Worm (Caenorhabditis elegans) whole organism, L3 larva: ENCODE measurements around the gene Y116A8C.465.

Source experiments
- R02D3.7 ChIP-seq: fragments of 150-350 bp; optimal IDR thresholded peaks from 2 replicates; lab custom pipeline; 2014; ENCODE audit warnings: missing biosample characterization, missing genetic modification characterization
- ceh-16 ChIP-seq: sonication (generic microtip); optimal IDR thresholded peaks from 2 replicates; lab custom pipeline; 2017; ENCODE audit warnings: missing biosample characterization, missing genetic modification characterization
- ceh-82 ChIP-seq: fragments of 150-350 bp; optimal IDR thresholded peaks from 2 replicates; lab custom pipeline; 2014; ENCODE audit warnings: missing biosample characterization, missing genetic modification characterization
- ceh-9 ChIP-seq: sonication (generic microtip); optimal IDR thresholded peaks from 2 replicates; lab custom pipeline; 2018; ENCODE audit warnings: missing biosample characterization, missing genetic modification characterization
- daf-12 ChIP-seq: fragments of 150-350 bp; optimal IDR thresholded peaks from 2 replicates; lab custom pipeline; 2014; ENCODE audit warnings: missing biosample characterization, missing genetic modification reagents, missing genetic modification characterization
- egl-27 ChIP-seq: sonication (generic microtip); optimal IDR thresholded peaks from 4 replicates; lab custom pipeline; 2017; ENCODE audit warnings: missing biosample characterization, missing genetic modification reagents, missing genetic modification characterization
- egl-5 ChIP-seq: fragments of 150-350 bp; optimal IDR thresholded peaks from 2 replicates; lab custom pipeline; 2017; ENCODE audit warnings: missing biosample characterization, missing genetic modification reagents, missing genetic modification characterization, inconsistent platforms
- elt-2 ChIP-seq: sonication (generic microtip); optimal IDR thresholded peaks from 2 replicates; lab custom pipeline; 2016; ENCODE audit warnings: missing genetic modification reagents, mild to moderate bottlenecking, missing genetic modification characterization, missing compliant biosample characterization
- elt-3 ChIP-seq, 3 experiments: fragments of 150-350 bp in 1 of 3; sonication (generic microtip) in 2 of 3; optimal IDR thresholded peaks; 2 replicates in 2 of 3; 4 replicates in 1 of 3; lab custom pipeline; 2014 to 2017; ENCODE audit warnings: missing biosample characterization in 3 of 3, missing genetic modification characterization in 3 of 3
- eor-1 ChIP-seq, 2 experiments: fragments of 150-350 bp; optimal IDR thresholded peaks; 2 replicates each; lab custom pipeline; 2014 to 2018; ENCODE audit warnings: missing biosample characterization in 2 of 2, missing genetic modification characterization in 2 of 2
- fos-1 ChIP-seq: fragments of 150-350 bp; optimal IDR thresholded peaks from 2 replicates; lab custom pipeline; 2014; ENCODE audit warnings: missing biosample characterization, missing genetic modification characterization
- hmg-11 ChIP-seq: sonication (generic microtip); optimal IDR thresholded peaks from 2 replicates; lab custom pipeline; 2016; ENCODE audit warnings: missing genetic modification characterization, missing compliant biosample characterization
- lin-39 ChIP-seq: fragments of 150-350 bp; optimal IDR thresholded peaks from 2 replicates; lab custom pipeline; 2018; ENCODE audit warnings: missing biosample characterization, missing genetic modification reagents, missing genetic modification characterization
- lsy-12 ChIP-seq: sonication (generic microtip); optimal IDR thresholded peaks from 2 replicates; lab custom pipeline; 2016; ENCODE audit warnings: mild to moderate bottlenecking, missing genetic modification characterization, missing compliant biosample characterization
- mml-1 ChIP-seq: fragments of 150-350 bp; sonication (generic microtip); optimal IDR thresholded peaks from 3 replicates; lab custom pipeline; 2014; ENCODE audit warnings: missing biosample characterization, missing genetic modification characterization
- nhr-11 ChIP-seq: fragments of 150-350 bp; optimal IDR thresholded peaks from 2 replicates; lab custom pipeline; 2014; ENCODE audit warnings: missing biosample characterization, missing genetic modification characterization
- nhr-237 ChIP-seq: fragments of 150-350 bp; optimal IDR thresholded peaks from 2 replicates; lab custom pipeline; 2014; ENCODE audit warnings: missing biosample characterization, missing genetic modification characterization
- nhr-25 ChIP-seq: sonication (generic microtip); optimal IDR thresholded peaks from 2 replicates; lab custom pipeline; 2017; ENCODE audit warnings: missing biosample characterization, missing genetic modification characterization
- nhr-67 ChIP-seq: fragments of 150-350 bp; optimal IDR thresholded peaks from 2 replicates; lab custom pipeline; 2014; ENCODE audit warnings: missing biosample characterization, missing genetic modification characterization
- nhr-76 ChIP-seq: fragments of 150-350 bp; sonication (generic microtip); optimal IDR thresholded peaks from 5 replicates; lab custom pipeline; 2014; ENCODE audit warnings: missing biosample characterization, missing genetic modification characterization
- pha-4 ChIP-seq: fragments of 150-350 bp; optimal IDR thresholded peaks from 2 replicates; lab custom pipeline; 2014; ENCODE audit warnings: missing biosample characterization, missing genetic modification reagents, missing genetic modification characterization
- sea-2 ChIP-seq: fragments of 150-350 bp; sonication (generic microtip); optimal IDR thresholded peaks from 4 replicates; lab custom pipeline; 2014; ENCODE audit warnings: missing biosample characterization, missing genetic modification reagents, missing genetic modification characterization
- skn-1 ChIP-seq: fragments of 150-350 bp; optimal IDR thresholded peaks from 2 replicates; lab custom pipeline; 2014; ENCODE audit warnings: missing biosample characterization, missing genetic modification characterization
- tbx-2 ChIP-seq: sonication (generic microtip); optimal IDR thresholded peaks from 2 replicates; lab custom pipeline; 2016; ENCODE audit warnings: mild to moderate bottlenecking, missing genetic modification characterization, missing compliant biosample characterization
- unc-39 ChIP-seq: sonication (generic microtip); optimal IDR thresholded peaks from 4 replicates; lab custom pipeline; 2017; ENCODE audit warnings: missing biosample characterization, missing genetic modification characterization
- ztf-4 ChIP-seq: fragments of 150-350 bp; optimal IDR thresholded peaks from 2 replicates; lab custom pipeline; 2014; ENCODE audit warnings: missing biosample characterization, missing genetic modification characterization

Gene Y116A8C.465

DNA sequence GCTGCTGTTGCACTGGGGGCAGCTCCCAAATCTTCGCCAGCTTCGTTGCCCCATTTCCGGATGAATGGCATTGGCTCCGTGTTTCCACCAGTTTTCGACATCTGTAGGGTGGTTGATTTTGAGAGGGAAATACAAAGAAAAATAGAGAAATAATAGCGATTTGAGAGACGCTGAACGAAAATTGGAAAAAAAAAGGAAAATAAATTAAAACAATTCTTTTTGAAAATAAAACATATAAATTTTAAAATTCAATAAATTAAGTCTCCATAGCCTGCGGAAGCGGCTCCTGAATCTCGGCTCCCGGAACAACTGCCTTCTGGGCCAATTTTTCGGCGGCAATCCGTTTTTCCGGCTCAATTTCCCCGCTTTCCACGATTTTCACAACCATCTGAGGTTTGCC, 45.8 kb downstream of the Y116A8C.465 start, which contains the start of gene sfa-1:
Gene sfa-1, minus strand, starts transcription at position 101 of the 400 bp plus-strand sequence.
- TF ChIP-seq eor-1 (tag; optimal IDR thresholded peaks at IDR 0.05; lab: Kevin White, UChicago) (no peak), nhr-67 (no peak), sea-2 (GFP tag; lab: Kevin White, UChicago) (no peak), nhr-237 (tag; lab: Kevin White, UChicago) (no peak), tbx-2 (no peak), fos-1 (tag; lab: Kevin White, UChicago) (no peak), elt-2 (no peak), nhr-76 (tag; lab: Kevin White, UChicago) (no peak), R02D3.7 (no peak), skn-1 (no peak), lsy-12 (tag; lab: Kevin White, UChicago) (no peak), nhr-25 (no peak), unc-39 (tag; lab: Kevin White, UChicago) (no peak), ceh-82 (tag; lab: Kevin White, UChicago) (no peak)

- no peak for TF ChIP-seq egl-5 (tag; lab: Kevin White, UChicago)
- no peak for TF ChIP-seq tbx-2
- TF ChIP-seq mml-1 (tag; lab: Kevin White, UChicago) = no peak
- TF ChIP-seq ceh-9 (tag; lab: Kevin White, UChicago) = no peak
- no peak for TF ChIP-seq egl-27
- no peak for TF ChIP-seq nhr-67
- no peak for TF ChIP-seq elt-3 (tag; optimal IDR thresholded peaks at IDR 0.05; lab: Kevin White, UChicago)
- no peak for TF ChIP-seq pha-4 (tag; lab: Kevin White, UChicago)
- TF ChIP-seq nhr-11 = no peak
- no peak for TF ChIP-seq hmg-11 (tag; lab: Kevin White, UChicago)
- no peak for TF ChIP-seq lin-39 (tag; lab: Kevin White, UChicago)
- TF ChIP-seq ceh-16 (tag; lab: Kevin White, UChicago) = no peak
- no peak for TF ChIP-seq daf-12 (tag; lab: Kevin White, UChicago)
- no peak for TF ChIP-seq nhr-76 (tag; lab: Kevin White, UChicago)
- TF ChIP-seq ztf-4 (tag; lab: Kevin White, UChicago) = no peak
Measured at ce11 chrIV:17111813-17112212, 46.8 kb downstream of the Y116A8C.465 start, which contains the start of gene Y116A8C.33. TSS of gene Y116A8C.33 (plus strand) at chrIV:17112113.
